Fruit fly (Drosophila melanogaster): ENCODE measurements around the gene Fur1.

Gene Fur1

dm6 chr3R:25515450-25516288 lies 42.8 kb upstream of the Fur1 start, which contains the start of gene msi (continued):
- peak; percentile 96 for TF ChIP-seq OdsH (GFP tag; optimal IDR thresholded peaks at IDR 0.05)
- TF ChIP-seq fkh (GFP tag; optimal IDR thresholded peaks at IDR 0.05) = peak; percentile 82
- peak; percentile 92 for TF ChIP-seq CG6854 (GFP tag; optimal IDR thresholded peaks at IDR 0.05)
- peak; percentile 99 for TF ChIP-seq CG32006 (GFP tag; optimal IDR thresholded peaks at IDR 0.05)
- TF ChIP-seq CG31627 (GFP tag; optimal IDR thresholded peaks at IDR 0.05) = peak; percentile 77
- peak; percentile 86 for TF ChIP-seq Eip75B (GFP tag; optimal IDR thresholded peaks at IDR 0.05)
- peak; percentile 95 for TF ChIP-seq acj6 (GFP tag; optimal IDR thresholded peaks at IDR 0.05)
- peak; percentile 96 for TF ChIP-seq CG10669 (GFP tag; optimal IDR thresholded peaks at IDR 0.05)
- peak; percentile 96 for TF ChIP-seq CG3919 (GFP tag; optimal IDR thresholded peaks at IDR 0.05)
- peak; percentile 93 for TF ChIP-seq dac (GFP tag; optimal IDR thresholded peaks at IDR 0.05)
- peak; percentile 90 for TF ChIP-seq lz (GFP tag; optimal IDR thresholded peaks at IDR 0.05)
- peak; percentile 95 for TF ChIP-seq net (GFP tag; optimal IDR thresholded peaks at IDR 0.05)
- peak; percentile 100 for TF ChIP-seq CG8119 (GFP tag; IDR thresholded peaks at IDR 0.05)
- peak; percentile 89 for TF ChIP-seq Sox15 (GFP tag; optimal IDR thresholded peaks at IDR 0.05)
- TF ChIP-seq CG34406 (GFP tag; optimal IDR thresholded peaks at IDR 0.05) = peak; percentile 98
- peak; percentile 92 for TF ChIP-seq Hr4 (GFP tag; optimal IDR thresholded peaks at IDR 0.05)
- peak; percentile 97 for TF ChIP-seq Lpt (GFP tag; optimal IDR thresholded peaks at IDR 0.05)
- peak; percentile 99 for TF ChIP-seq Ets96B (tag; optimal IDR thresholded peaks at IDR 0.05)

- TF ChIP-seq CG6854 (GFP tag; optimal IDR thresholded peaks at IDR 0.05) (no peak), pdm3 (GFP tag; optimal IDR thresholded peaks at IDR 0.05) (no peak), spab (GFP tag; optimal IDR thresholded peaks at IDR 0.05) (no peak), CG8319 (GFP tag; optimal IDR thresholded peaks at IDR 0.05) (no peak), CG3032 (tag; optimal IDR thresholded peaks at IDR 0.05) (no peak), CG6276 (GFP tag; optimal IDR thresholded peaks at IDR 0.05) (no peak), lz (GFP tag; optimal IDR thresholded peaks at IDR 0.05) (no peak), CG6792 (GFP tag; optimal IDR thresholded peaks at IDR 0.05) (no peak), Ets21C (GFP tag; optimal IDR thresholded peaks at IDR 0.05) (no peak), CG1621 (tag; optimal IDR thresholded peaks at IDR 0.05) (no peak), CG15336 (GFP tag; IDR thresholded peaks at IDR 0.05) (no peak)
Observed at dm6 chr3R:25512750-25513149, 39.9 kb upstream of the Fur1 start.

dm6 chr3R:25505975-25506374 lies 33.1 kb upstream of the Fur1 start, which contains the start of gene CG5111:
Gene CG5111, plus strand, starts transcription at chr3R:25506275.
- no peak for TF ChIP-seq Lpt (GFP tag; optimal IDR thresholded peaks at IDR 0.05)
- no peak for TF ChIP-seq eg (GFP tag; IDR thresholded peaks at IDR 0.05)
- TF ChIP-seq Sox14 (GFP tag; optimal IDR thresholded peaks at IDR 0.05) = no peak
- no peak for TF ChIP-seq CG6792 (GFP tag; optimal IDR thresholded peaks at IDR 0.05)
- no peak for TF ChIP-seq fkh (GFP tag; optimal IDR thresholded peaks at IDR 0.05)
- TF ChIP-seq OdsH (GFP tag; optimal IDR thresholded peaks at IDR 0.05) = no peak
- TF ChIP-seq Ets21C (GFP tag; optimal IDR thresholded peaks at IDR 0.05) = no peak
- TF ChIP-seq CG34406 (GFP tag; optimal IDR thresholded peaks at IDR 0.05) = no peak
- no peak for TF ChIP-seq Hr4 (GFP tag; optimal IDR thresholded peaks at IDR 0.05)
- TF ChIP-seq dsx (GFP tag; optimal IDR thresholded peaks at IDR 0.05; ENCODE audit: poor library complexity, severe bottlenecking) = no peak
- no peak for TF ChIP-seq Blimp-1 (GFP tag; optimal IDR thresholded peaks at IDR 0.05)
- TF ChIP-seq CG15336 (GFP tag; IDR thresholded peaks at IDR 0.05) = no peak
- no peak for TF ChIP-seq topi (GFP tag; optimal IDR thresholded peaks at IDR 0.05)
- TF ChIP-seq Hr38 (GFP tag; optimal IDR thresholded peaks at IDR 0.05) = no peak

dm6 chr3R:25504891-25505290 lies 32.0 kb upstream of the Fur1 start, which contains the start of gene CG5107:
Gene CG5107, plus strand, starts transcription at chr3R:25505191.
- TF ChIP-seq Smox (GFP tag; optimal IDR thresholded peaks at IDR 0.05) (no peak), Hr38 (GFP tag; optimal IDR thresholded peaks at IDR 0.05) (no peak), CG34406 (GFP tag; optimal IDR thresholded peaks at IDR 0.05) (no peak), CG11762 (GFP tag; optimal IDR thresholded peaks at IDR 0.05; ENCODE audit: insufficient read depth) (no peak), OdsH (GFP tag; optimal IDR thresholded peaks at IDR 0.05) (no peak), CG4318 (GFP tag; optimal IDR thresholded peaks at IDR 0.05) (no peak), svp (GFP tag) (no peak), CG8319 (GFP tag; optimal IDR thresholded peaks at IDR 0.05) (no peak), Ets21C (GFP tag; optimal IDR thresholded peaks at IDR 0.05) (no peak), Gug (GFP tag; IDR thresholded peaks at IDR 0.05) (no peak), CG8119 (GFP tag; IDR thresholded peaks at IDR 0.05) (no peak), lz (GFP tag; optimal IDR thresholded peaks at IDR 0.05) (no peak), Sox14 (GFP tag; optimal IDR thresholded peaks at IDR 0.05) (no peak), Eip75B (GFP tag; optimal IDR thresholded peaks at IDR 0.05) (no peak), cyc (GFP tag; optimal IDR thresholded peaks at IDR 0.05) (no peak), Ets96B (tag; optimal IDR thresholded peaks at IDR 0.05) (no peak), fd59A (GFP tag; optimal IDR thresholded peaks at IDR 0.05) (no peak), acj6 (GFP tag; optimal IDR thresholded peaks at IDR 0.05) (no peak), Sox15 (GFP tag; optimal IDR thresholded peaks at IDR 0.05) (no peak), CG3032 (tag; optimal IDR thresholded peaks at IDR 0.05) (no peak)

Data from whole organism, prepupa.